Worm (Caenorhabditis elegans): Measurements from ENCODE around the gene C43F9.7.

C43F9.7 gene

ce11 chrIV:10543361-10543760, 50.1 kb downstream of the C43F9.7 start:
- TF ChIP-seq F13H6.1 (tag; optimal IDR thresholded peaks at IDR 0.05) = no peak
- TF ChIP-seq gmeb-1 (tag; optimal IDR thresholded peaks at IDR 0.05) = peak; percentile 40
- TF ChIP-seq ztf-4 (tag; optimal IDR thresholded peaks at IDR 0.05) = no peak
- no peak for TF ChIP-seq snpc-4 (tag; optimal IDR thresholded peaks at IDR 0.05)
- no peak for TF ChIP-seq ceh-82 (tag; optimal IDR thresholded peaks at IDR 0.05)
- TF ChIP-seq sma-9 (GFP tag; optimal IDR thresholded peaks at IDR 0.05) = peak; percentile 79
- TF ChIP-seq sma-9 (tag; optimal IDR thresholded peaks at IDR 0.05) = no peak
- peak; percentile 40 for TF ChIP-seq fos-1 (tag; optimal IDR thresholded peaks at IDR 0.05)
